Fruit fly (Drosophila melanogaster) whole organism, embryonic: ENCODE measurements around the gene ova.
A peak's percentile ranks its signal among the peaks of the same experiment; 100 is the strongest.

ENCODE experiments used
- Bdp1 ChIP-seq: fragments of 200-800 bp; sonication (Bioruptor generic); optimal IDR thresholded peaks from 3 replicates; lab custom pipeline; 2016; ENCODE audit warnings: missing biosample characterization, missing genetic modification characterization
- C15 ChIP-seq: fragments of 200-800 bp; sonication (Bioruptor generic); IDR thresholded peaks from 3 replicates; pipeline ENCODE4 v1.3.6; 2022; ENCODE audit warnings: missing biosample characterization, missing genetic modification characterization
- CG10267 ChIP-seq: fragments of 200-800 bp; sonication (Bioruptor generic); optimal IDR thresholded peaks from 2 replicates; lab custom pipeline; 2018; ENCODE audit warnings: missing biosample characterization, mild to moderate bottlenecking, missing genetic modification characterization, moderate library complexity
- CG10654 ChIP-seq: fragments of 200-800 bp; sonication (Bioruptor generic); optimal IDR thresholded peaks from 2 replicates; lab custom pipeline; 2016; ENCODE audit warnings: missing biosample characterization, missing genetic modification characterization
- CG11695 ChIP-seq: fragments of 200-800 bp; sonication (Bioruptor generic); IDR thresholded peaks from 3 replicates; pipeline ENCODE4 v1.3.6; 2022; ENCODE audit warnings: missing biosample characterization, missing genetic modification characterization
- CG12104 ChIP-seq: fragments of 200-800 bp; sonication (Bioruptor generic); optimal IDR thresholded peaks from 3 replicates; lab custom pipeline; 2016; ENCODE audit warnings: missing biosample characterization, missing genetic modification characterization
- CG13424 ChIP-seq: fragments of 200-800 bp; sonication (Bioruptor generic); optimal IDR thresholded peaks from 2 replicates; lab custom pipeline; 2019; ENCODE audit warnings: missing biosample characterization, mild to moderate bottlenecking, missing genetic modification characterization, moderate library complexity
- CG15601 ChIP-seq: fragments of 200-800 bp; sonication (Bioruptor generic); optimal IDR thresholded peaks from 3 replicates; lab custom pipeline; 2019; ENCODE audit warnings: missing biosample characterization, mild to moderate bottlenecking, missing genetic modification characterization, moderate library complexity
- CG17328 ChIP-seq: fragments of 200-800 bp; sonication (Bioruptor generic); IDR thresholded peaks from 2 replicates; pipeline ENCODE4 v1.3.6; 2022; ENCODE audit warnings: missing biosample characterization, missing genetic modification characterization
- CG17361 ChIP-seq: fragments of 200-800 bp; sonication (Bioruptor generic); IDR thresholded peaks from 3 replicates; pipeline ENCODE4 v1.3.6; 2022; ENCODE audit warnings: missing biosample characterization, missing genetic modification characterization
- CG30020 ChIP-seq: fragments of 200-800 bp; optimal IDR thresholded peaks from 2 replicates; lab custom pipeline; 2019; ENCODE audit warnings: missing biosample characterization, mild to moderate bottlenecking, missing genetic modification characterization, moderate library complexity
- CG30431 ChIP-seq: fragments of 200-800 bp; sonication (Bioruptor generic); optimal IDR thresholded peaks from 2 replicates; lab custom pipeline; 2017; ENCODE audit warnings: missing biosample characterization, missing genetic modification characterization
- CG3847 ChIP-seq: fragments of 200-800 bp; sonication (Bioruptor generic); IDR thresholded peaks from 2 replicates; pipeline ENCODE4 v1.3.6; 2022; ENCODE audit warnings: missing biosample characterization, missing genetic modification characterization
- CG3995 ChIP-seq: fragments of 200-800 bp; sonication (Bioruptor generic); optimal IDR thresholded peaks from 3 replicates; lab custom pipeline; 2016; ENCODE audit warnings: missing biosample characterization, missing genetic modification characterization
- CG6272 ChIP-seq: fragments of 200-800 bp; sonication (Bioruptor generic); IDR thresholded peaks from 2 replicates; pipeline ENCODE4 v1.3.6; 2022; ENCODE audit warnings: missing biosample characterization, missing genetic modification characterization
- CG7372 ChIP-seq: fragments of 200-800 bp; sonication (Bioruptor generic); IDR thresholded peaks from 2 replicates; pipeline ENCODE4 v1.3.6; 2022; ENCODE audit warnings: missing biosample characterization, missing genetic modification characterization
- CG7963 ChIP-seq: fragments of 200-800 bp; sonication (Bioruptor generic); IDR thresholded peaks from 3 replicates; pipeline ENCODE4 v1.3.6; 2022; ENCODE audit warnings: missing biosample characterization, missing genetic modification characterization; ENCODE audit not compliant: partially characterized antibody
- CG9215 ChIP-seq: fragments of 200-800 bp; sonication (Bioruptor generic); IDR thresholded peaks from 2 replicates; pipeline ENCODE4 v1.3.6; 2022; ENCODE audit warnings: missing biosample characterization, missing genetic modification characterization
- CoRest ChIP-seq: fragments of 200-800 bp; sonication (Bioruptor generic); optimal IDR thresholded peaks from 3 replicates; lab custom pipeline; 2018; ENCODE audit warnings: missing biosample characterization, mild to moderate bottlenecking, missing genetic modification characterization, moderate library complexity
- CrebB ChIP-seq: fragments of 200-800 bp; sonication (Bioruptor generic); optimal IDR thresholded peaks from 3 replicates; lab custom pipeline; 2018; ENCODE audit warnings: missing biosample characterization, mild to moderate bottlenecking, missing genetic modification characterization
- E2f1 ChIP-seq: fragments of 200-800 bp; sonication (Bioruptor generic); IDR thresholded peaks from 2 replicates; pipeline ENCODE4 v1.3.6; 2022; ENCODE audit warnings: missing biosample characterization, missing genetic modification characterization
- ERR ChIP-seq: fragments of 200-800 bp; sonication (Bioruptor generic); optimal IDR thresholded peaks from 2 replicates; lab custom pipeline; 2016; ENCODE audit warnings: missing biosample characterization, missing genetic modification characterization
- Fer3 ChIP-seq: fragments of 200-800 bp; sonication (Bioruptor generic); optimal IDR thresholded peaks from 2 replicates; lab custom pipeline; 2018; ENCODE audit warnings: missing biosample characterization, mild to moderate bottlenecking, missing genetic modification characterization, moderate library complexity
- Gsc ChIP-seq: fragments of 200-800 bp; sonication (Bioruptor generic); IDR thresholded peaks from 2 replicates; pipeline ENCODE4 v1.3.6; 2022; ENCODE audit warnings: missing biosample characterization, missing genetic modification characterization
- Hsf ChIP-seq: fragments of 200-800 bp; sonication (Bioruptor generic); optimal IDR thresholded peaks from 3 replicates; lab custom pipeline; 2016; ENCODE audit warnings: missing biosample characterization, missing genetic modification characterization
- Kr ChIP-seq: fragments of 200-800 bp; sonication (Bioruptor generic); optimal IDR thresholded peaks from 2 replicates; lab custom pipeline; 2017; ENCODE audit warnings: missing biosample characterization, mild to moderate bottlenecking, missing genetic modification characterization
- Meics ChIP-seq: fragments of 200-800 bp; sonication (Bioruptor generic); optimal IDR thresholded peaks from 2 replicates; lab custom pipeline; 2017; ENCODE audit warnings: missing biosample characterization, mild to moderate bottlenecking, missing genetic modification characterization
- Neu2 ChIP-seq: fragments of 200-800 bp; sonication (Bioruptor generic); optimal IDR thresholded peaks from 3 replicates; lab custom pipeline; 2016; ENCODE audit warnings: missing biosample characterization, missing genetic modification characterization, borderline replicate concordance
- TFAM ChIP-seq: fragments of 200-800 bp; sonication (Bioruptor generic); optimal IDR thresholded peaks from 2 replicates; lab custom pipeline; 2017; ENCODE audit warnings: missing biosample characterization, missing genetic modification characterization, inconsistent platforms
- Xbp1 ChIP-seq: fragments of 200-800 bp; sonication (Bioruptor generic); optimal IDR thresholded peaks from 3 replicates; lab custom pipeline; 2016; ENCODE audit warnings: missing biosample characterization, mild to moderate bottlenecking, missing genetic modification characterization
- Xrp1 ChIP-seq: fragments of 200-800 bp; sonication (Bioruptor generic); IDR thresholded peaks from 2 replicates; pipeline ENCODE4 v1.3.6; 2022; ENCODE audit warnings: missing biosample characterization, missing genetic modification characterization
- YL-1 ChIP-seq: fragments of 200-800 bp; sonication (Bioruptor generic); optimal IDR thresholded peaks from 3 replicates; lab custom pipeline; 2017; ENCODE audit warnings: missing biosample characterization, mild to moderate bottlenecking, missing genetic modification characterization
- aop ChIP-seq: fragments of 200-800 bp; sonication (Bioruptor generic); IDR thresholded peaks from 2 replicates; pipeline ENCODE4 v1.3.6; 2022; ENCODE audit warnings: missing biosample characterization, missing genetic modification characterization
- br ChIP-seq: fragments of >200 bp; optimal IDR thresholded peaks from 2 replicates; lab custom pipeline; 2017
- btn ChIP-seq: fragments of 200-800 bp; sonication (Bioruptor generic); optimal IDR thresholded peaks from 2 replicates; lab custom pipeline; 2016; ENCODE audit warnings: missing biosample characterization, missing genetic modification characterization
- crc ChIP-seq: fragments of 200-800 bp; sonication (Bioruptor generic); optimal IDR thresholded peaks from 2 replicates; lab custom pipeline; 2016; ENCODE audit warnings: missing biosample characterization, missing genetic modification characterization
- dmrt99B ChIP-seq: fragments of 200-800 bp; sonication (Bioruptor generic); optimal IDR thresholded peaks from 2 replicates; lab custom pipeline; 2018; ENCODE audit warnings: missing biosample characterization, mild to moderate bottlenecking, missing genetic modification characterization, moderate library complexity
- fru ChIP-seq: fragments of >200 bp; optimal IDR thresholded peaks from 2 replicates; lab custom pipeline; 2017
- gce ChIP-seq: fragments of 200-800 bp; sonication (Bioruptor generic); IDR thresholded peaks from 3 replicates; pipeline ENCODE4 v1.3.6; 2022; ENCODE audit warnings: missing biosample characterization, missing genetic modification characterization
- ken ChIP-seq: fragments of 200-800 bp; sonication (Bioruptor generic); IDR thresholded peaks from 3 replicates; pipeline ENCODE4 v1.3.6; 2022; ENCODE audit warnings: missing biosample characterization, missing genetic modification characterization
- lola ChIP-seq, 3 experiments: fragments of >200 bp in 2 of 3; fragments of 200-800 bp in 1 of 3; sonication (Bioruptor generic) in 1 of 3; optimal IDR thresholded peaks; 2 replicates each; lab custom pipeline; 2017 to 2019; ENCODE audit warnings: missing biosample characterization in 3 of 3, missing genetic modification characterization in 3 of 3, mild to moderate bottlenecking in 1 of 3, moderate library complexity in 1 of 3
- maf-S ChIP-seq: fragments of 200-800 bp; sonication (Bioruptor generic); optimal IDR thresholded peaks from 2 replicates; lab custom pipeline; 2016; ENCODE audit warnings: missing biosample characterization, missing genetic modification characterization
- nerfin-2 ChIP-seq: fragments of 200-800 bp; sonication (Bioruptor generic); IDR thresholded peaks from 2 replicates; pipeline ENCODE4 v1.3.6; 2022; ENCODE audit warnings: missing biosample characterization, missing genetic modification characterization; ENCODE audit not compliant: partially characterized antibody
- pho ChIP-seq: fragments of 200-800 bp; sonication (Bioruptor generic); optimal IDR thresholded peaks from 2 replicates; lab custom pipeline; 2016; ENCODE audit warnings: missing biosample characterization, missing genetic modification characterization
- pros ChIP-seq: fragments of 200-800 bp; sonication (Bioruptor generic); optimal IDR thresholded peaks from 3 replicates; lab custom pipeline; 2019; ENCODE audit warnings: missing biosample characterization, mild to moderate bottlenecking, missing genetic modification characterization, moderate library complexity
- scrt ChIP-seq: fragments of 200-800 bp; sonication (Bioruptor generic); optimal IDR thresholded peaks from 2 replicates; lab custom pipeline; 2018; ENCODE audit warnings: missing biosample characterization, mild to moderate bottlenecking, missing genetic modification characterization, moderate library complexity
- sd ChIP-seq: fragments of 200-800 bp; sonication (Bioruptor generic); optimal IDR thresholded peaks from 3 replicates; lab custom pipeline; 2018; ENCODE audit warnings: missing biosample characterization, mild to moderate bottlenecking, missing genetic modification characterization, moderate library complexity
- sens-2 ChIP-seq: fragments of 200-800 bp; sonication (Bioruptor generic); IDR thresholded peaks from 2 replicates; pipeline ENCODE4 v1.3.6; 2022; ENCODE audit warnings: missing biosample characterization, missing genetic modification characterization
- slbo ChIP-seq: fragments of 200-800 bp; sonication (Bioruptor generic); IDR thresholded peaks from 2 replicates; pipeline ENCODE4 v1.3.6; 2022; ENCODE audit warnings: missing biosample characterization, missing genetic modification characterization
- sr ChIP-seq: fragments of 200-800 bp; sonication (Bioruptor generic); IDR thresholded peaks from 3 replicates; pipeline ENCODE4 v1.3.6; 2022; ENCODE audit warnings: missing biosample characterization, missing genetic modification characterization
- trh ChIP-seq: fragments of 200-800 bp; sonication (Bioruptor generic); optimal IDR thresholded peaks from 2 replicates; lab custom pipeline; 2016; ENCODE audit warnings: missing biosample characterization, missing genetic modification characterization
- tup ChIP-seq: fragments of 200-800 bp; sonication (Bioruptor generic); optimal IDR thresholded peaks from 2 replicates; lab custom pipeline; 2016; ENCODE audit warnings: missing biosample characterization, mild to moderate bottlenecking, missing genetic modification characterization, moderate library complexity

ova gene

dm6 chr2L:10200847-10201246 lies 30.6 kb downstream of the ova start, which contains the start of the genes Ripalpha and RpL7 (continued):
- TF ChIP-seq CG11695, result peak; percentile 90
- peak; percentile 95 for TF ChIP-seq C15 (GFP tag; lab: Robert Waterston, UW)
- peak; percentile 99 for TF ChIP-seq CG10267
- TF ChIP-seq YL-1 (GFP tag; lab: Kevin White, UChicago), result peak; percentile 100
- TF ChIP-seq gce (GFP tag; lab: Robert Waterston, UW), result peak; percentile 97
- peak; percentile 81 for TF ChIP-seq Xrp1 (GFP tag; lab: Robert Waterston, UW)
- TF ChIP-seq pros, result peak; percentile 43
- TF ChIP-seq pho (GFP tag; lab: Kevin White, UChicago), result peak; percentile 98
- peak; percentile 93 for TF ChIP-seq CG7372 (GFP tag; lab: Robert Waterston, UW)
- TF ChIP-seq CG13424 (tag; lab: Kevin White, UChicago), result peak; percentile 87
- peak; percentile 92 for TF ChIP-seq TFAM (GFP tag; lab: Kevin White, UChicago)
- no peak for TF ChIP-seq Gsc (GFP tag; lab: Robert Waterston, UW)
- no peak for TF ChIP-seq fru (lab: Kevin White, UChicago)
- TF ChIP-seq aop (GFP tag; lab: Robert Waterston, UW), result peak; percentile 85
- peak; percentile 97 for TF ChIP-seq Fer3 (tag; lab: Kevin White, UChicago)
- TF ChIP-seq CG30431 (GFP tag; lab: Kevin White, UChicago), result peak; percentile 97
- peak; percentile 98 for TF ChIP-seq trh (GFP tag; lab: Kevin White, UChicago)
- no peak for TF ChIP-seq br (lab: Kevin White, UChicago)
- TF ChIP-seq scrt, result peak; percentile 95
- peak; percentile 96 for TF ChIP-seq crc (GFP tag; lab: Kevin White, UChicago)
- peak; percentile 98 for TF ChIP-seq CG12104 (GFP tag; lab: Kevin White, UChicago)
- peak; percentile 88 for TF ChIP-seq CG7963
- TF ChIP-seq btn (GFP tag; lab: Kevin White, UChicago), result peak; percentile 97
- peak; percentile 83 for TF ChIP-seq CG9215 (GFP tag; lab: Robert Waterston, UW)
- TF ChIP-seq CoRest, result peak; percentile 92
- TF ChIP-seq ken (GFP tag; lab: Robert Waterston, UW), result peak; percentile 98
- TF ChIP-seq Hsf (GFP tag; lab: Kevin White, UChicago), result peak; percentile 98
- TF ChIP-seq Kr (GFP tag; lab: Kevin White, UChicago), result peak; percentile 95
- TF ChIP-seq Neu2 (GFP tag; lab: Kevin White, UChicago), result peak; percentile 84
- TF ChIP-seq E2f1 (GFP tag; lab: Robert Waterston, UW), result peak; percentile 96
- TF ChIP-seq lola (GFP tag; optimal IDR thresholded peaks at IDR 0.05; lab: Kevin White, UChicago), result peak in 1 of 3 experiments; percentile 78
- TF ChIP-seq ERR (GFP tag; lab: Kevin White, UChicago), result peak; percentile 97
- peak; percentile 84 for TF ChIP-seq dmrt99B
- TF ChIP-seq Meics (GFP tag; lab: Kevin White, UChicago), result peak; percentile 99
- TF ChIP-seq tup (GFP tag; lab: Kevin White, UChicago), result peak; percentile 97
- peak; percentile 79 for TF ChIP-seq nerfin-2 (GFP tag; lab: Robert Waterston, UW)
- peak; percentile 96 for TF ChIP-seq slbo (GFP tag; lab: Robert Waterston, UW)
- TF ChIP-seq Xbp1 (GFP tag; lab: Kevin White, UChicago), result peak; percentile 98
- TF ChIP-seq CG30020, result peak; percentile 78
- peak; percentile 98 for TF ChIP-seq maf-S
- TF ChIP-seq CG6272 (GFP tag; lab: Robert Waterston, UW), result peak; percentile 94
- peak; percentile 98 for TF ChIP-seq CrebB (tag; lab: Kevin White, UChicago)
- peak; percentile 98 for TF ChIP-seq CG17328 (GFP tag; lab: Robert Waterston, UW)
- TF ChIP-seq sr, result peak; percentile 98
- peak; percentile 81 for TF ChIP-seq sd (tag; lab: Kevin White, UChicago)
- peak; percentile 97 for TF ChIP-seq CG10654
- TF ChIP-seq Bdp1, result peak; percentile 94
- TF ChIP-seq CG3995, result peak; percentile 87
- peak; percentile 95 for TF ChIP-seq CG15601 (tag; lab: Kevin White, UChicago)
- TF ChIP-seq CG17361 (GFP tag; lab: Robert Waterston, UW), result peak; percentile 94
- peak; percentile 98 for TF ChIP-seq CG3847 (GFP tag; lab: Robert Waterston, UW)
- peak; percentile 96 for TF ChIP-seq sens-2 (GFP tag; lab: Robert Waterston, UW)
